Worm (Caenorhabditis elegans) whole organism, young adult: ENCODE results near the gene sqd-1.
"Not testable (repeated sequence)": the region's sequence is repeated elsewhere in the genome, so short reads cannot be mapped to it uniquely, and the experiment has no call there.

Experiments used
- F37B4.10 ChIP-seq: fragments of 200-800 bp; sonication (Bioruptor generic); IDR thresholded peaks from 2 replicates; pipeline ENCODE4 v1.3.6; 2022; ENCODE audit warnings: missing genetic modification characterization, missing compliant biosample characterization
- ZK185.1 ChIP-seq: sonication (generic microtip); optimal IDR thresholded peaks from 2 replicates; lab custom pipeline; 2016; ENCODE audit warnings: mild to moderate bottlenecking, missing genetic modification characterization, missing compliant biosample characterization; ENCODE audit not compliant: poor library complexity, severe bottlenecking
- ama-1 ChIP-seq, 3 experiments: fragments of 150-350 bp in 1 of 3; sonication (generic microtip) in 2 of 3; optimal IDR thresholded peaks; 2 replicates each; lab custom pipeline; 2014 to 2018; ENCODE audit warnings: missing biosample characterization in 2 of 3, missing genetic modification characterization in 2 of 3, missing genetic modification reagents in 2 of 3
- ceh-100 ChIP-seq: fragments of 200-800 bp; sonication (Bioruptor generic); IDR thresholded peaks from 2 replicates; pipeline ENCODE4 v1.3.6; 2022; ENCODE audit warnings: missing genetic modification reagents, missing genetic modification characterization, missing compliant biosample characterization
- ceh-40 ChIP-seq: fragments of 200-800 bp; sonication (Bioruptor generic); IDR thresholded peaks from 2 replicates; pipeline ENCODE4 v1.3.6; 2022; ENCODE audit warnings: missing genetic modification characterization, missing compliant biosample characterization
- die-1 ChIP-seq: sonication (generic microtip); optimal IDR thresholded peaks from 2 replicates; lab custom pipeline; 2016; ENCODE audit warnings: missing genotype, mild to moderate bottlenecking, missing genetic modification characterization, missing compliant biosample characterization
- lsl-1 ChIP-seq: fragments of 200-800 bp; sonication (Bioruptor generic); optimal IDR thresholded peaks from 2 replicates; lab custom pipeline; 2018; ENCODE audit warnings: mild to moderate bottlenecking, missing genetic modification characterization, moderate library complexity, missing compliant biosample characterization
- nfya-1 ChIP-seq: sonication (generic microtip); optimal IDR thresholded peaks from 2 replicates; lab custom pipeline; 2017; ENCODE audit warnings: antibody characterized with exemption, missing compliant biosample characterization, missing genetic modification characterization, borderline replicate concordance; ENCODE audit not compliant: insufficient read depth
- nfyb-1 ChIP-seq: fragments of 200-800 bp; sonication (Bioruptor generic); IDR thresholded peaks from 2 replicates; pipeline ENCODE4 v1.3.6; 2022; ENCODE audit warnings: missing genetic modification reagents, missing genetic modification characterization, missing compliant biosample characterization
- sea-2 ChIP-seq: fragments of 200-800 bp; sonication (Bioruptor generic); IDR thresholded peaks from 2 replicates; pipeline ENCODE4 v1.3.6; 2022; ENCODE audit warnings: missing genetic modification characterization, missing compliant biosample characterization
- tlf-1 ChIP-seq: fragments of 200-800 bp; sonication (Bioruptor generic); optimal IDR thresholded peaks from 2 replicates; lab custom pipeline; 2018; ENCODE audit warnings: mild to moderate bottlenecking, missing genetic modification characterization, missing compliant biosample characterization
- unc-62 ChIP-seq: fragments of 150-350 bp; optimal IDR thresholded peaks from 2 replicates; lab custom pipeline; 2014; ENCODE audit warnings: missing biosample characterization, missing genetic modification reagents, missing genetic modification characterization
- ztf-28 ChIP-seq: fragments of 200-800 bp; sonication (Bioruptor generic); IDR thresholded peaks from 2 replicates; pipeline ENCODE4 v1.3.6; 2022; ENCODE audit warnings: missing genetic modification reagents, missing genetic modification characterization, missing compliant biosample characterization

DNA sequence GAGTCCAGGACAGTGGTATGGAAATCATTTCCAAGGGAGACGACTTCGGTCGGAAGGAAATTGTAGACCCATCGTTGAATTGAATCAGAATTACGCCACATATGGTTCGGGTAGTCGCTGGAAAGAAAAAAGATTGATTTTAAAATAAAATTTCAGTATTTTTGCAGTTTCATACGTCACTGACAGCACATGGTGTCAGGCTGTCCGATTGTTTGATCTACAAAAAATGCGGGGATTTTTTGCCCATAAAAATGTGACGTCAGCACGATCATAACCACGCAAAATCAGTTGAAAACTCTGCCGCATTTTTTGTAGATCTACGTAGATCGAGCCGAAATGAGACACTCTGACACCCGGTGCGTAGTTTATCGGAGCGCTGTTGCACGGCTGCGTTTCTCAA, 6.6 kb upstream of the sqd-1 start, which contains the start of gene Y73B6BL.12:
- not testable (repeated sequence) for TF ChIP-seq tlf-1 (GFP tag; lab: Kevin White, UChicago); ZK185.1; sea-2; ztf-28 (GFP tag; lab: Robert Waterston, UW); lsl-1 (GFP tag; lab: Kevin White, UChicago); ceh-100 (GFP tag; lab: Robert Waterston, UW); die-1 (tag; lab: Kevin White, UChicago); F37B4.10 (GFP tag; lab: Robert Waterston, UW); ceh-40; nfyb-1; ama-1 (optimal IDR thresholded peaks at IDR 0.05; lab: Kevin White, UChicago); ama-1 (GFP tag; optimal IDR thresholded peaks at IDR 0.05; lab: Kevin White, UChicago); unc-62 (GFP tag; lab: Kevin White, UChicago); nfya-1
